Worm (Caenorhabditis elegans): ENCODE results near the gene C32D5.11.

DNA sequence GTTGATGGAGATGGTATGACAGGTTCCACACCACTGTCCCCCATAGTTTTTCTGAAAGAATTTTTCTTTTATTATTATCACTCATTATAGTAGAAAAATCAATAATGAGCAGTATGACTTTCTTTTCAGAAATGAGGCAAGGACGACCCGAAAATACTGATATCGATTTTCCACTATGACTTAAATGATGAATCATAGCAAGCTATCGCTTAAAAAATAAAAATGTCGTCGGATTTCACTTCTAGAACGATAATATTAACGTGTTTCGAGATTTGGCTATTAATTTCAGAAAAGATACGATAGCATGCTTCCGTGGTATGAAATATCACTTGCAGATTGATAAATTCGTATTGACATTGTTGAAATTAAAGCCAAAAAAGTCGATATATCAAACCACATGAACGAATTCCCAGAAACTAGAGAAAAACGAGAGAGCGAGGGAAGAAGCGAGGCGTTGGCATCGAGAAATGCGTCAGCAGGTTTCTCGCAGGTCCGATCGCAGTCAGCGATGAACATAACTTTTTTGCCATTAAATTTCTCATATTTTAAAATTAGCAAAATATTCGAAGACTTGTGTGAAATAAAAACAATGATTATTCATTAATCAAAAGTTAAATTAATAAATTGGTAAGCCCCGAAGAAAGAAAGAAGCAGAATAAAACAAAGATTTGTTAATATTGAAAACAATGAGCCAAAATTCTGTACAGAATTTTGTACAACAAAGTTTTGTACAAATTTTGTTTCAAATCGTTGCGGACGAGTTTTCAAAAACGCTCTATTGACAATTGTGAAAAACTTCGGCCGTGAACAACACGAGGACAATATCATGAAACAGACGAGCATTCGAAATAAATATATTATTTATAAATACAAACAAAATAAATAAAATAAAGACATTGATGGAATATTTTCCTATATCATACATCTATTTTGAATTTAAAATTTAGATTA lies at the start of gene C32D5.11:
- TF ChIP-seq scrt-1 (GFP tag; IDR thresholded peaks at IDR 0.05): 0 out of 2 replicates have a peak, but pooled peaks have one; percentile 11
- TF ChIP-seq ama-1 (optimal IDR thresholded peaks at IDR 0.05): no peak
- no peak for TF ChIP-seq B0310.2 (tag; optimal IDR thresholded peaks at IDR 0.05)
- no peak for TF ChIP-seq ceh-36 (tag; optimal IDR thresholded peaks at IDR 0.05)
- no peak for TF ChIP-seq ets-7 (tag; optimal IDR thresholded peaks at IDR 0.05)
- TF ChIP-seq pes-1 (GFP tag; IDR thresholded peaks at IDR 0.05): no peak
- no peak for TF ChIP-seq flt-1 (GFP tag; IDR thresholded peaks at IDR 0.05)
- TF ChIP-seq sea-1 (GFP tag; conservative IDR thresholded peaks at IDR 0.05): no peak
